Worm (Caenorhabditis elegans) whole organism, L4/young adult: ENCODE results near the gene vha-3.

Experiments
- W03F9.2 ChIP-seq: fragments of 150-350 bp; optimal IDR thresholded peaks from 2 replicates; lab custom pipeline; 2014; ENCODE audit warnings: missing biosample characterization, missing genetic modification characterization
- dao-5 ChIP-seq: sonication (generic microtip); optimal IDR thresholded peaks from 2 replicates; lab custom pipeline; 2016; ENCODE audit warnings: missing genotype, missing genetic modification characterization, moderate library complexity, missing compliant biosample characterization
- him-1 ChIP-seq: sonication (generic microtip); optimal IDR thresholded peaks from 2 replicates; lab custom pipeline; 2016; ENCODE audit warnings: missing genotype, missing genetic modification reagents, missing genetic modification characterization, missing compliant biosample characterization

DNA sequence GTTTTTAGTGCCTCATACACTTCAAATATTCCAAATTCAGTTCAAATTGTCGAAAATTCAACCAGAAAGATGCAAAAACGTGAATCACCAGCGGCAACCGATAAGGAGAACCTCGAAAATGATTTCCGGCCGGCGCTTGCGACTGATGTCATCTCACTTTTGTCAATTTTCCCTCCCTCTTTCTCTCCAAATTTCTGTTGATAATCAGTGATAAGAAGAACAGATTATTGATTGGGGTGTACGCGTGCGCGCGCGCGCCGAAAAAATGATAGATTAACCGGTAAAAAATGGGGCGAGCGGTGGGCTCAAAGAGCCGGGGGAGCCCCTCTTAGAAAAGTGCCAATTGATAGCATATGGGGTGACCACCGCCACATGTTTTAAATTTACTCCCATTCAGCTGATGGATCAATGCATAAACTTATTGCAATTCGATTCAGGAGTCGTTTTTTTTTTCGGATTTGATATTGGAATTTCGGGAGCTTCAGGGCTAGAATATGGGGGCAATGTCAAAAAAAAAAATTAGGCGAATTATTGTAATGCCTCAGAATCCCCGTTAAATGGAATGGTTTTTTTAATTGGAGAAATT, 31.2 kb downstream of the vha-3 start:
- TF ChIP-seq him-1 (tag; lab: Kevin White, UChicago) (no peak), W03F9.2 (no peak), dao-5 (no peak)
